Fruit fly (Drosophila melanogaster) whole organism, embryonic: ENCODE results near the gene Crz.

Experiments used
- Ada2b ChIP-seq: fragments of 200-800 bp; sonication (Bioruptor generic); IDR thresholded peaks from 2 replicates; pipeline ENCODE4 v1.3.6; 2022; ENCODE audit warnings: missing biosample characterization, missing genetic modification characterization
- CG10209 ChIP-seq: fragments of 200-800 bp; sonication (Bioruptor generic); optimal IDR thresholded peaks from 3 replicates; lab custom pipeline; 2017; ENCODE audit warnings: missing biosample characterization, mild to moderate bottlenecking, missing genetic modification characterization, missing genetic modification reagents
- CG10267 ChIP-seq: fragments of 200-800 bp; sonication (Bioruptor generic); optimal IDR thresholded peaks from 2 replicates; lab custom pipeline; 2018; ENCODE audit warnings: missing biosample characterization, mild to moderate bottlenecking, missing genetic modification characterization, moderate library complexity
- CG11093 ChIP-seq: fragments of 200-800 bp; sonication (Bioruptor generic); IDR thresholded peaks from 3 replicates; pipeline ENCODE4 v1.3.6; 2022; ENCODE audit warnings: missing biosample characterization, missing genetic modification characterization
- CG11695 ChIP-seq: fragments of 200-800 bp; sonication (Bioruptor generic); IDR thresholded peaks from 3 replicates; pipeline ENCODE4 v1.3.6; 2022; ENCODE audit warnings: missing biosample characterization, missing genetic modification characterization
- CG13123 ChIP-seq: fragments of 200-800 bp; sonication (Bioruptor generic); optimal IDR thresholded peaks from 2 replicates; lab custom pipeline; 2016; ENCODE audit warnings: missing biosample characterization, missing genetic modification characterization
- CG13424 ChIP-seq: fragments of 200-800 bp; sonication (Bioruptor generic); optimal IDR thresholded peaks from 2 replicates; lab custom pipeline; 2019; ENCODE audit warnings: missing biosample characterization, mild to moderate bottlenecking, missing genetic modification characterization, moderate library complexity
- CG14014 ChIP-seq: fragments of 200-800 bp; sonication (Bioruptor generic); IDR thresholded peaks from 2 replicates; pipeline ENCODE4 v1.3.6; 2022; ENCODE audit warnings: missing biosample characterization, missing genetic modification characterization
- CG14441 ChIP-seq: fragments of 200-800 bp; sonication (Bioruptor generic); IDR thresholded peaks from 2 replicates; pipeline ENCODE4 v1.3.6; 2022; ENCODE audit warnings: missing biosample characterization, missing genetic modification characterization
- CG15514 ChIP-seq: fragments of 200-800 bp; sonication (Bioruptor generic); optimal IDR thresholded peaks from 3 replicates; lab custom pipeline; 2017; ENCODE audit warnings: missing biosample characterization, missing genetic modification characterization, mild to moderate bottlenecking, moderate library complexity, missing genetic modification reagents
- CG1603 ChIP-seq: fragments of 200-800 bp; sonication (Bioruptor generic); optimal IDR thresholded peaks from 2 replicates; lab custom pipeline; 2019; ENCODE audit warnings: missing biosample characterization, mild to moderate bottlenecking, missing genetic modification characterization, moderate library complexity
- CG17568 ChIP-seq: fragments of 200-800 bp; sonication (Bioruptor generic); optimal IDR thresholded peaks from 2 replicates; lab custom pipeline; 2018; ENCODE audit warnings: missing biosample characterization, mild to moderate bottlenecking, missing genetic modification characterization, moderate library complexity
- CG43689 ChIP-seq: fragments of 200-800 bp; sonication (Bioruptor generic); IDR thresholded peaks from 2 replicates; pipeline ENCODE4 v1.3.6; 2022; ENCODE audit warnings: missing biosample characterization, missing genetic modification characterization
- CG4404 ChIP-seq: fragments of 200-800 bp; sonication (Bioruptor generic); IDR thresholded peaks from 2 replicates; pipeline ENCODE4 v1.3.6; 2022; ENCODE audit warnings: missing biosample characterization, missing genetic modification characterization
- CG4854 ChIP-seq: fragments of 200-800 bp; sonication (Bioruptor generic); optimal IDR thresholded peaks from 2 replicates; lab custom pipeline; 2016; ENCODE audit warnings: missing biosample characterization, missing genetic modification characterization, inconsistent platforms
- CG5953 ChIP-seq: fragments of 200-800 bp; sonication (Bioruptor generic); IDR thresholded peaks from 2 replicates; pipeline ENCODE4 v1.3.6; 2022; ENCODE audit warnings: missing biosample characterization, missing genetic modification characterization
- CG6272 ChIP-seq: fragments of 200-800 bp; sonication (Bioruptor generic); IDR thresholded peaks from 2 replicates; pipeline ENCODE4 v1.3.6; 2022; ENCODE audit warnings: missing biosample characterization, missing genetic modification characterization
- CG7372 ChIP-seq: fragments of 200-800 bp; sonication (Bioruptor generic); IDR thresholded peaks from 2 replicates; pipeline ENCODE4 v1.3.6; 2022; ENCODE audit warnings: missing biosample characterization, missing genetic modification characterization
- CG9797 ChIP-seq: fragments of 200-800 bp; sonication (Bioruptor generic); optimal IDR thresholded peaks from 3 replicates; lab custom pipeline; 2018; ENCODE audit warnings: missing biosample characterization, mild to moderate bottlenecking, missing genetic modification characterization
- Dip3 ChIP-seq: fragments of 200-800 bp; sonication (Bioruptor generic); optimal IDR thresholded peaks from 3 replicates; lab custom pipeline; 2016; ENCODE audit warnings: missing biosample characterization, missing genetic modification characterization
- HLH4C ChIP-seq: fragments of 200-800 bp; sonication (Bioruptor generic); IDR thresholded peaks from 3 replicates; pipeline ENCODE4 v1.3.6; 2022; ENCODE audit warnings: missing biosample characterization, missing genetic modification characterization; ENCODE audit not compliant: partially characterized antibody
- Hr3 ChIP-seq: fragments of 200-800 bp; sonication (Bioruptor generic); optimal IDR thresholded peaks from 3 replicates; lab custom pipeline; 2016; ENCODE audit warnings: missing biosample characterization, missing genetic modification characterization
- Hr51 ChIP-seq, 2 experiments: fragments of 200-800 bp; sonication (Bioruptor generic); optimal IDR thresholded peaks; 2 replicates in 1 of 2; 3 replicates in 1 of 2; lab custom pipeline; 2016 to 2018; ENCODE audit warnings: missing biosample characterization in 2 of 2, missing genetic modification characterization in 2 of 2, mild to moderate bottlenecking in 1 of 2, moderate library complexity in 1 of 2
- Oaz ChIP-seq: fragments of 200-800 bp; sonication (Bioruptor generic); IDR thresholded peaks from 2 replicates; pipeline ENCODE4 v1.3.6; 2022; ENCODE audit warnings: missing biosample characterization, missing genetic modification characterization
- Scr ChIP-seq: fragments of 200-800 bp; sonication (Bioruptor generic); IDR thresholded peaks from 2 replicates; pipeline ENCODE4 v1.3.6; 2022; ENCODE audit warnings: missing biosample characterization, missing genetic modification characterization; ENCODE audit not compliant: partially characterized antibody
- Spps ChIP-seq: fragments of 200-800 bp; sonication (Bioruptor generic); optimal IDR thresholded peaks from 2 replicates; lab custom pipeline; 2018; ENCODE audit warnings: missing biosample characterization, mild to moderate bottlenecking, missing genetic modification characterization
- ap ChIP-seq: fragments of 200-800 bp; sonication (Bioruptor generic); IDR thresholded peaks from 2 replicates; pipeline ENCODE4 v1.3.6; 2022; ENCODE audit warnings: missing biosample characterization, missing genetic modification characterization
- bowl ChIP-seq: fragments of 200-800 bp; sonication (Bioruptor generic); IDR thresholded peaks from 2 replicates; pipeline ENCODE4 v1.3.6; 2022; ENCODE audit warnings: missing biosample characterization, missing genetic modification characterization
- cad ChIP-seq: fragments of >200 bp; optimal IDR thresholded peaks from 2 replicates; lab custom pipeline; 2017; ENCODE audit warnings: missing biosample characterization, missing genetic modification characterization
- chif ChIP-seq, 2 experiments: fragments of 200-800 bp; sonication (Bioruptor generic); optimal IDR thresholded peaks; 3 replicates each; lab custom pipeline; 2016; ENCODE audit warnings: missing biosample characterization in 2 of 2, missing genetic modification characterization in 2 of 2
- chm ChIP-seq: fragments of 200-800 bp; sonication (Bioruptor generic); IDR thresholded peaks from 2 replicates; pipeline ENCODE4 v1.3.6; 2022; ENCODE audit warnings: missing biosample characterization, missing genetic modification characterization
- corto ChIP-seq: fragments of 200-800 bp; sonication (Bioruptor generic); optimal IDR thresholded peaks from 2 replicates; lab custom pipeline; 2016; ENCODE audit warnings: missing biosample characterization, mild to moderate bottlenecking, missing genetic modification characterization, moderate library complexity
- crol ChIP-seq: fragments of 200-800 bp; sonication (Bioruptor generic); IDR thresholded peaks from 2 replicates; pipeline ENCODE4 v1.3.6; 2022; ENCODE audit warnings: missing biosample characterization, missing genetic modification characterization
- dimm ChIP-seq: fragments of 200-800 bp; sonication (Bioruptor generic); IDR thresholded peaks from 2 replicates; pipeline ENCODE4 v1.3.6; 2022; ENCODE audit warnings: missing biosample characterization, missing genetic modification characterization
- fd3F ChIP-seq: fragments of 200-800 bp; sonication (Bioruptor generic); optimal IDR thresholded peaks from 2 replicates; lab custom pipeline; 2018; ENCODE audit warnings: missing biosample characterization, mild to moderate bottlenecking, missing genetic modification characterization, moderate library complexity
- fd64A ChIP-seq: fragments of 200-800 bp; sonication (Bioruptor generic); optimal IDR thresholded peaks from 3 replicates; lab custom pipeline; 2018; ENCODE audit warnings: missing biosample characterization, mild to moderate bottlenecking, missing genetic modification characterization
- grau ChIP-seq: fragments of 200-800 bp; optimal IDR thresholded peaks from 3 replicates; lab custom pipeline; 2019; ENCODE audit warnings: missing biosample characterization, mild to moderate bottlenecking, missing genetic modification characterization, moderate library complexity
- hkb ChIP-seq, 2 experiments: fragments of 200-800 bp in 1 of 2; fragments of >200 bp in 1 of 2; sonication (Bioruptor generic) in 1 of 2; IDR thresholded peaks in 1 of 2; optimal IDR thresholded peaks in 1 of 2; 2 replicates each; pipeline versions ENCODE4 v1.3.6 to Lab custom; 2017 to 2022; ENCODE audit warnings: missing biosample characterization in 1 of 2, missing genetic modification characterization in 1 of 2
- prd ChIP-seq, 3 experiments: fragments of >200 bp in 2 of 3; fragments of 200-800 bp in 1 of 3; sonication (Bioruptor generic) in 1 of 3; optimal IDR thresholded peaks in 2 of 3; IDR thresholded peaks in 1 of 3; 2 replicates in 2 of 3; 3 replicates in 1 of 3; pipeline versions ENCODE4 v1.3.6 to Lab custom; 2017 to 2022; ENCODE audit warnings: missing biosample characterization in 1 of 3, missing genetic modification characterization in 1 of 3
- run ChIP-seq: fragments of 200-800 bp; sonication (Bioruptor generic); optimal IDR thresholded peaks from 3 replicates; lab custom pipeline; 2018; ENCODE audit warnings: missing biosample characterization, mild to moderate bottlenecking, missing genetic modification characterization
- slp2 ChIP-seq: fragments of 200-800 bp; sonication (Bioruptor generic); optimal IDR thresholded peaks from 2 replicates; lab custom pipeline; 2016; ENCODE audit warnings: missing biosample characterization, missing genetic modification characterization
- toy ChIP-seq: fragments of 200-800 bp; sonication (Bioruptor generic); IDR thresholded peaks from 2 replicates; pipeline ENCODE4 v1.3.6; 2022; ENCODE audit warnings: missing biosample characterization, missing genetic modification characterization
- trem ChIP-seq: fragments of 200-800 bp; optimal IDR thresholded peaks from 3 replicates; lab custom pipeline; 2019; ENCODE audit warnings: missing biosample characterization, mild to moderate bottlenecking, missing genetic modification characterization, moderate library complexity
- twi ChIP-seq: fragments of 200-800 bp; optimal IDR thresholded peaks from 2 replicates; lab custom pipeline; 2019; ENCODE audit warnings: missing biosample characterization, mild to moderate bottlenecking, missing genetic modification characterization, moderate library complexity
- vvl ChIP-seq: fragments of 200-800 bp; sonication (Bioruptor generic); IDR thresholded peaks from 2 replicates; pipeline ENCODE4 v1.3.6; 2022; ENCODE audit warnings: missing biosample characterization, missing genetic modification characterization
- zen ChIP-seq: fragments of 200-800 bp; sonication (Bioruptor generic); optimal IDR thresholded peaks from 3 replicates; lab custom pipeline; 2018; ENCODE audit warnings: missing biosample characterization, mild to moderate bottlenecking, missing genetic modification characterization, moderate library complexity
- zf30C ChIP-seq: fragments of 200-800 bp; sonication (Bioruptor generic); optimal IDR thresholded peaks from 3 replicates; lab custom pipeline; 2018; ENCODE audit warnings: missing biosample characterization, mild to moderate bottlenecking, missing genetic modification characterization
- zfh2 ChIP-seq: fragments of 200-800 bp; sonication (Bioruptor generic); optimal IDR thresholded peaks from 2 replicates; lab custom pipeline; 2016; ENCODE audit warnings: missing biosample characterization, missing genetic modification characterization

The Crz gene

DNA sequence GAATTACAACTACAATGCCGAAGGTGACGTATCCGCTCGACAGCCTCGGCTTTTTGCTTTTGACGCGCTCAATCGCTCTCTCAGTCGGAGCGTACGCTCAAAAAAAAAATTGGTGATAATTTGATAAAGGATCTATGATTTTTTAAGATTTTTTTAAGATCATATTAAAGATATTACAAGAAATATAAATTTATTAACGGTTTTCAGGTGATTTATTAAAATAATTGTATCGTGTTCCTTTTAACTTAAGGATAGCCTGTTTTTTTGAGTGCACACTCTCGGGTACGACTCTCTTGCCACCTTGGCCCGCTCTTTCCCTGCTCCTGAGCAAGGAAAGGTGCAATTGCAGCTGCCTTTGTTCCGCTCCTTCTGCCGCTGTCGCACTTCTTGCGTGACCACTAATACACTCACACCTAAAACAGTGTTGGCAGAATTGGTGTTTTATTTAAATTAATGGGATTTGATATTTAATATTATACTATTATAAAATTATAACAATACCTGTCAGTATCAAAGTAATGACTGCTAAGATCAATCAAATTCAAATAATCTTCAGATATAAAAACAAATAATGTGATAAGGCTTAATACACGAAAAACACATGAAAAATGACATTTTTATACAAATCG, 36.6 kb upstream of the Crz start (continued):
- TF ChIP-seq CG43689 (peak; percentile 37; the same call in 1 of the 2 replicates), zen (tag; lab: Kevin White, UChicago) (peak; percentile 95), bowl (peak; percentile 61; the same call in 1 of the 2 replicates), Scr (GFP tag; lab: Robert Waterston, UW) (no peak), prd (optimal IDR thresholded peaks at IDR 0.05; lab: Kevin White, UChicago) (no peak), prd (GFP tag; IDR thresholded peaks at IDR 0.05; lab: Robert Waterston, UW) (peak; percentile 95), CG13424 (tag; lab: Kevin White, UChicago) (peak; percentile 85), Spps (tag; lab: Kevin White, UChicago) (peak; percentile 64), Dip3 (GFP tag; lab: Kevin White, UChicago) (no peak), chif (GFP tag; optimal IDR thresholded peaks at IDR 0.05; lab: Kevin White, UChicago) (peak; percentile 18 to 40), crol (GFP tag; lab: Robert Waterston, UW) (peak; percentile 56), CG10209 (GFP tag; lab: Kevin White, UChicago) (peak; percentile 86), CG1603 (tag; lab: Kevin White, UChicago) (no peak), CG11695 (GFP tag; lab: Robert Waterston, UW) (peak; percentile 89), CG6272 (GFP tag; lab: Robert Waterston, UW) (peak; percentile 71), chm (GFP tag; lab: Robert Waterston, UW) (peak; percentile 83), Ada2b (GFP tag; lab: Robert Waterston, UW) (peak; percentile 79), CG5953 (GFP tag; lab: Robert Waterston, UW) (peak; percentile 76), CG4404 (peak; percentile 93), grau (peak; percentile 83), zf30C (peak; percentile 97), CG14441 (GFP tag; lab: Robert Waterston, UW) (peak; percentile 69), corto (peak; percentile 95), CG4854 (GFP tag; lab: Kevin White, UChicago) (no peak), CG7372 (GFP tag; lab: Robert Waterston, UW) (peak; percentile 72), HLH4C (GFP tag; lab: Robert Waterston, UW) (no peak), ap (GFP tag; lab: Robert Waterston, UW) (peak; percentile 66), hkb (optimal IDR thresholded peaks at IDR 0.05; lab: Kevin White, UChicago) (no peak), hkb (GFP tag; IDR thresholded peaks at IDR 0.05; lab: Robert Waterston, UW) (peak; percentile 92), toy (GFP tag; lab: Robert Waterston, UW) (peak; percentile 47; the same call in 1 of the 2 replicates), slp2 (GFP tag; lab: Kevin White, UChicago) (no peak), fd64A (no peak), CG13123 (GFP tag; lab: Kevin White, UChicago) (no peak), dimm (GFP tag; lab: Robert Waterston, UW) (0 out of 2 replicates have a peak, but pooled peaks have one; percentile 11), zfh2 (GFP tag; lab: Kevin White, UChicago) (peak; percentile 9), trem (tag; lab: Kevin White, UChicago) (peak; percentile 79), run (tag; lab: Kevin White, UChicago) (peak; percentile 41), Hr3 (GFP tag; lab: Kevin White, UChicago) (peak; percentile 58), CG14014 (GFP tag; lab: Robert Waterston, UW) (peak; percentile 88), Hr51 (GFP tag; optimal IDR thresholded peaks at IDR 0.05; lab: Kevin White, UChicago) (peak in 1 of 2 experiments; percentile 79), CG9797 (GFP tag; lab: Kevin White, UChicago) (peak; percentile 3), CG11093 (GFP tag; lab: Robert Waterston, UW) (peak; percentile 77), CG15514 (GFP tag; lab: Kevin White, UChicago) (peak; percentile 69), CG17568 (no peak), vvl (GFP tag; lab: Robert Waterston, UW) (peak; percentile 93), fd3F (GFP tag; lab: Kevin White, UChicago) (no peak), twi (peak; percentile 64), cad (GFP tag; lab: Kevin White, UChicago) (no peak), CG10267 (tag; lab: Kevin White, UChicago) (peak; percentile 89), Oaz (GFP tag; lab: Robert Waterston, UW) (peak; percentile 51; the same call in 1 of the 2 replicates)
